Fruit fly (Drosophila melanogaster) whole organism, embryonic: Measurements from ENCODE around the gene CG18581.

Experiments
- Antp ChIP-seq: fragments of 200-800 bp; sonication (Bioruptor generic); optimal IDR thresholded peaks from 3 replicates; lab custom pipeline; 2016; ENCODE audit warnings: missing biosample characterization, missing genetic modification characterization
- CG10321 ChIP-seq: fragments of 200-800 bp; sonication (Bioruptor generic); IDR thresholded peaks from 2 replicates; pipeline ENCODE4 v1.3.6; 2022; ENCODE audit warnings: missing biosample characterization, missing genetic modification characterization
- CG10654 ChIP-seq: fragments of 200-800 bp; sonication (Bioruptor generic); optimal IDR thresholded peaks from 2 replicates; lab custom pipeline; 2016; ENCODE audit warnings: missing biosample characterization, missing genetic modification characterization
- CG17612 ChIP-seq: fragments of 200-800 bp; sonication (Bioruptor generic); IDR thresholded peaks from 2 replicates; pipeline ENCODE4 v1.3.6; 2022; ENCODE audit warnings: missing biosample characterization, missing genetic modification characterization
- CG30403 ChIP-seq: fragments of 200-800 bp; sonication (Bioruptor generic); optimal IDR thresholded peaks from 3 replicates; lab custom pipeline; 2016; ENCODE audit warnings: missing biosample characterization, missing genetic modification characterization
- CG34422 ChIP-seq: fragments of 200-800 bp; sonication (Bioruptor generic); IDR thresholded peaks from 3 replicates; pipeline ENCODE4 v1.3.6; 2022; ENCODE audit warnings: missing biosample characterization, missing genetic modification characterization
- CG5245 ChIP-seq: fragments of 200-800 bp; sonication (Bioruptor generic); optimal IDR thresholded peaks from 3 replicates; lab custom pipeline; 2016; ENCODE audit warnings: missing biosample characterization, missing genetic modification characterization
- Hmr ChIP-seq: fragments of 200-800 bp; sonication (Bioruptor generic); optimal IDR thresholded peaks from 3 replicates; lab custom pipeline; 2017; ENCODE audit warnings: mild to moderate bottlenecking, missing biosample characterization, missing genetic modification reagents, missing genetic modification characterization
- Med ChIP-seq: fragments of 200-800 bp; sonication (Bioruptor generic); peaks from one replicate; lab custom pipeline; 2016; ENCODE audit warnings: missing biosample characterization, missing genetic modification characterization, mild to moderate bottlenecking, inconsistent platforms, moderate library complexity
- Oaz ChIP-seq: fragments of 200-800 bp; sonication (Bioruptor generic); IDR thresholded peaks from 2 replicates; pipeline ENCODE4 v1.3.6; 2022; ENCODE audit warnings: missing biosample characterization, missing genetic modification characterization
- fd64A ChIP-seq: fragments of 200-800 bp; sonication (Bioruptor generic); optimal IDR thresholded peaks from 3 replicates; lab custom pipeline; 2018; ENCODE audit warnings: missing biosample characterization, mild to moderate bottlenecking, missing genetic modification characterization
- ken ChIP-seq: fragments of 200-800 bp; sonication (Bioruptor generic); IDR thresholded peaks from 3 replicates; pipeline ENCODE4 v1.3.6; 2022; ENCODE audit warnings: missing biosample characterization, missing genetic modification characterization

DNA sequence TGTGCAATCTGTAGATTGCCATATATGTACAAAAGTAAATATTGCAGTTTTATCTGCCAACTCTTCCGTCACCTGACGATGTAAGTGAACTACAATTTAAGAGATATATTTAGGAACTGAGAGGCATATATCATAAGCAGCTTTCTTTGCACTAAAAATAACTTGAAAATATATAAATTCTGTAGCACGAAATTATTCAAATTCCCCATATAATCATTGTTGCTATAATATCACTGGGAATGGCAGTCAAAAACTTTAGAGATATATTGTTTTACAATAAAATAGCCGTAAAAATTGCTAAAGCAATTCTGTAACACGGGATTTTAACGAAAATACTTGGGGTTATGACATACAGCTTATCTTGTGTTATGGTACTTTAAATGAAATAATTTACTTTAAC lies 1.3 kb upstream of the CG18581 start, which contains the start of gene CG43679:
- TF ChIP-seq CG30403: no peak
- TF ChIP-seq fd64A (GFP tag; lab: Kevin White, UChicago): no peak
- no peak for TF ChIP-seq Antp (GFP tag; lab: Kevin White, UChicago)
- TF ChIP-seq CG5245: no peak
- TF ChIP-seq ken: no peak
- no peak for TF ChIP-seq Oaz (GFP tag; lab: Robert Waterston, UW)
- TF ChIP-seq CG10654: no peak
- no peak for TF ChIP-seq Hmr (GFP tag; lab: Kevin White, UChicago)
- no peak for TF ChIP-seq CG17612
- no peak for TF ChIP-seq CG10321 (GFP tag; lab: Robert Waterston, UW)
- TF ChIP-seq Med (GFP tag; lab: Kevin White, UChicago): no peak
- no peak for TF ChIP-seq CG34422 (GFP tag; lab: Robert Waterston, UW)
